Fruit fly (Drosophila melanogaster) whole organism, embryonic: ENCODE data around the gene SmE.

Experiments
- CG8478 ChIP-seq: fragments of >200 bp; optimal IDR thresholded peaks from 2 replicates; lab custom pipeline; 2018
- maf-S ChIP-seq: fragments of 200-800 bp; sonication (Bioruptor generic); optimal IDR thresholded peaks from 2 replicates; lab custom pipeline; 2016; ENCODE audit warnings: missing biosample characterization, missing genetic modification characterization

dm6 chr2L:7899108-7899507 lies 13.9 kb upstream of the SmE start:
- TF ChIP-seq maf-S (GFP tag; lab: Kevin White, UChicago) (no peak), CG8478 (lab: Kevin White, UChicago) (no peak)
